Fruit fly (Drosophila melanogaster) whole organism, embryonic: Measurements from ENCODE around the gene CG46313.

ENCODE experiments used
- Asciz ChIP-seq: fragments of 200-800 bp; sonication (Bioruptor generic); optimal IDR thresholded peaks from 2 replicates; lab custom pipeline; 2017; ENCODE audit warnings: missing biosample characterization, mild to moderate bottlenecking, missing genetic modification characterization, missing genetic modification reagents
- CG1024 ChIP-seq: fragments of 200-800 bp; sonication (Bioruptor generic); IDR thresholded peaks from 2 replicates; pipeline ENCODE4 v1.3.6; 2022; ENCODE audit warnings: missing biosample characterization, missing genetic modification characterization
- CG10654 ChIP-seq: fragments of 200-800 bp; sonication (Bioruptor generic); optimal IDR thresholded peaks from 2 replicates; lab custom pipeline; 2016; ENCODE audit warnings: missing biosample characterization, missing genetic modification characterization
- CG11695 ChIP-seq: fragments of 200-800 bp; sonication (Bioruptor generic); IDR thresholded peaks from 3 replicates; pipeline ENCODE4 v1.3.6; 2022; ENCODE audit warnings: missing biosample characterization, missing genetic modification characterization
- CG12219 ChIP-seq: fragments of 200-800 bp; sonication (Bioruptor generic); optimal IDR thresholded peaks from 3 replicates; lab custom pipeline; 2018; ENCODE audit warnings: missing biosample characterization, mild to moderate bottlenecking, missing genetic modification characterization
- CG13296 ChIP-seq: fragments of 200-800 bp; sonication (Bioruptor generic); optimal IDR thresholded peaks from 3 replicates; lab custom pipeline; 2018; ENCODE audit warnings: missing biosample characterization, mild to moderate bottlenecking, missing genetic modification characterization
- CG14860 ChIP-seq: fragments of 200-800 bp; sonication (Bioruptor generic); IDR thresholded peaks from 3 replicates; pipeline ENCODE4 v1.3.6; 2022; ENCODE audit warnings: missing biosample characterization, missing genetic modification characterization; ENCODE audit not compliant: partially characterized antibody
- CG15696 ChIP-seq: fragments of 200-800 bp; sonication (Bioruptor generic); optimal IDR thresholded peaks from 2 replicates; lab custom pipeline; 2019; ENCODE audit warnings: missing biosample characterization, mild to moderate bottlenecking, missing genetic modification characterization, moderate library complexity
- CG16815 ChIP-seq: fragments of 200-800 bp; sonication (Bioruptor generic); optimal IDR thresholded peaks from 3 replicates; lab custom pipeline; 2017; ENCODE audit warnings: missing biosample characterization, mild to moderate bottlenecking, missing genetic modification characterization
- CG16863 ChIP-seq: fragments of 200-800 bp; sonication (Bioruptor generic); optimal IDR thresholded peaks from 3 replicates; lab custom pipeline; 2016; ENCODE audit warnings: missing biosample characterization, missing genetic modification characterization
- CG17328 ChIP-seq: fragments of 200-800 bp; sonication (Bioruptor generic); IDR thresholded peaks from 2 replicates; pipeline ENCODE4 v1.3.6; 2022; ENCODE audit warnings: missing biosample characterization, missing genetic modification characterization
- CG17829 ChIP-seq: fragments of 200-800 bp; optimal IDR thresholded peaks from 2 replicates; lab custom pipeline; 2019; ENCODE audit warnings: missing biosample characterization, mild to moderate bottlenecking, missing genetic modification characterization, moderate library complexity
- CG17912 ChIP-seq: fragments of 200-800 bp; sonication (Bioruptor generic); optimal IDR thresholded peaks from 2 replicates; lab custom pipeline; 2018; ENCODE audit warnings: missing biosample characterization, mild to moderate bottlenecking, missing genetic modification characterization
- CG2678 ChIP-seq: fragments of 200-800 bp; sonication (Bioruptor generic); optimal IDR thresholded peaks from 3 replicates; lab custom pipeline; 2019; ENCODE audit warnings: missing biosample characterization, mild to moderate bottlenecking, missing genetic modification characterization, moderate library complexity
- CG31441 ChIP-seq: fragments of 200-800 bp; sonication (Bioruptor generic); IDR thresholded peaks from 2 replicates; pipeline ENCODE4 v1.3.6; 2022; ENCODE audit warnings: missing biosample characterization, missing genetic modification characterization
- CG7928 ChIP-seq: fragments of 200-800 bp; sonication (Bioruptor generic); optimal IDR thresholded peaks from 2 replicates; lab custom pipeline; 2017; ENCODE audit warnings: missing biosample characterization, mild to moderate bottlenecking, missing genetic modification characterization
- CG7987 ChIP-seq: fragments of 200-800 bp; sonication (Bioruptor generic); optimal IDR thresholded peaks from 2 replicates; lab custom pipeline; 2018; ENCODE audit warnings: missing biosample characterization, mild to moderate bottlenecking, missing genetic modification characterization, moderate library complexity
- CG9932 ChIP-seq: fragments of 200-800 bp; sonication (Bioruptor generic); IDR thresholded peaks from 2 replicates; pipeline ENCODE4 v1.3.6; 2022; ENCODE audit warnings: missing biosample characterization, missing genetic modification characterization
- ERR ChIP-seq: fragments of 200-800 bp; sonication (Bioruptor generic); optimal IDR thresholded peaks from 2 replicates; lab custom pipeline; 2016; ENCODE audit warnings: missing biosample characterization, missing genetic modification characterization
- Eip74EF ChIP-seq, 2 experiments: fragments of 200-800 bp in 1 of 2; fragments of >200 bp in 1 of 2; sonication (Bioruptor generic) in 1 of 2; optimal IDR thresholded peaks; 2 replicates each; lab custom pipeline; 2017 to 2019; ENCODE audit warnings: missing biosample characterization in 2 of 2, missing genetic modification characterization in 2 of 2, mild to moderate bottlenecking in 1 of 2, moderate library complexity in 1 of 2
- HHEX ChIP-seq: fragments of 200-800 bp; sonication (Bioruptor generic); optimal IDR thresholded peaks from 3 replicates; lab custom pipeline; 2017; ENCODE audit warnings: missing biosample characterization, mild to moderate bottlenecking, missing genetic modification characterization, missing genetic modification reagents
- Hsf ChIP-seq: fragments of 200-800 bp; sonication (Bioruptor generic); optimal IDR thresholded peaks from 3 replicates; lab custom pipeline; 2016; ENCODE audit warnings: missing biosample characterization, missing genetic modification characterization
- Mes4 ChIP-seq: fragments of 200-800 bp; sonication (Bioruptor generic); optimal IDR thresholded peaks from 2 replicates; lab custom pipeline; 2016; ENCODE audit warnings: missing biosample characterization, missing genetic modification characterization
- Mrtf ChIP-seq: fragments of 200-800 bp; sonication (Bioruptor generic); IDR thresholded peaks from 3 replicates; pipeline ENCODE4 v1.3.6; 2022; ENCODE audit warnings: missing biosample characterization, missing genetic modification characterization
- Neu2 ChIP-seq: fragments of 200-800 bp; sonication (Bioruptor generic); optimal IDR thresholded peaks from 3 replicates; lab custom pipeline; 2016; ENCODE audit warnings: missing biosample characterization, missing genetic modification characterization, borderline replicate concordance
- Scr ChIP-seq: fragments of 200-800 bp; sonication (Bioruptor generic); IDR thresholded peaks from 2 replicates; pipeline ENCODE4 v1.3.6; 2022; ENCODE audit warnings: missing biosample characterization, missing genetic modification characterization; ENCODE audit not compliant: partially characterized antibody
- Sox100B ChIP-seq: fragments of 200-800 bp; sonication (Bioruptor generic); optimal IDR thresholded peaks from 3 replicates; lab custom pipeline; 2018; ENCODE audit warnings: missing biosample characterization, mild to moderate bottlenecking, missing genetic modification characterization
- Spps ChIP-seq: fragments of 200-800 bp; sonication (Bioruptor generic); optimal IDR thresholded peaks from 2 replicates; lab custom pipeline; 2018; ENCODE audit warnings: missing biosample characterization, mild to moderate bottlenecking, missing genetic modification characterization
- Taf1 ChIP-seq: fragments of 200-800 bp; sonication (Bioruptor generic); IDR thresholded peaks from 2 replicates; pipeline ENCODE4 v1.3.6; 2022; ENCODE audit warnings: missing biosample characterization, missing genetic modification characterization
- amos ChIP-seq: fragments of 200-800 bp; sonication (Bioruptor generic); IDR thresholded peaks from 2 replicates; pipeline ENCODE4 v1.3.6; 2022; ENCODE audit warnings: missing biosample characterization, missing genetic modification characterization; ENCODE audit not compliant: partially characterized antibody
- bbx ChIP-seq: fragments of 200-800 bp; sonication (Bioruptor generic); IDR thresholded peaks from 2 replicates; pipeline ENCODE4 v1.3.6; 2022; ENCODE audit warnings: missing biosample characterization, missing genetic modification characterization; ENCODE audit not compliant: partially characterized antibody
- bigmax ChIP-seq: fragments of 200-800 bp; sonication (Bioruptor generic); optimal IDR thresholded peaks from 2 replicates; lab custom pipeline; 2018; ENCODE audit warnings: missing biosample characterization, mild to moderate bottlenecking, missing genetic modification characterization
- cad ChIP-seq: fragments of >200 bp; optimal IDR thresholded peaks from 2 replicates; lab custom pipeline; 2017; ENCODE audit warnings: missing biosample characterization, missing genetic modification characterization
- disco-r ChIP-seq: fragments of 200-800 bp; sonication (Bioruptor generic); optimal IDR thresholded peaks from 2 replicates; lab custom pipeline; 2016; ENCODE audit warnings: missing biosample characterization, missing genetic modification characterization
- dm ChIP-seq: fragments of 200-800 bp; sonication (Bioruptor generic); optimal IDR thresholded peaks from 3 replicates; lab custom pipeline; 2016; ENCODE audit warnings: missing biosample characterization, missing genetic modification characterization
- exex ChIP-seq: fragments of 200-800 bp; sonication (Bioruptor generic); optimal IDR thresholded peaks from 4 replicates; lab custom pipeline; 2018; ENCODE audit warnings: missing biosample characterization, mild to moderate bottlenecking, missing genetic modification characterization, moderate library complexity
- eyg ChIP-seq: fragments of 200-800 bp; sonication (Bioruptor generic); optimal IDR thresholded peaks from 3 replicates; lab custom pipeline; 2016; ENCODE audit warnings: missing biosample characterization, missing genetic modification characterization
- fd3F ChIP-seq: fragments of 200-800 bp; sonication (Bioruptor generic); optimal IDR thresholded peaks from 2 replicates; lab custom pipeline; 2018; ENCODE audit warnings: missing biosample characterization, mild to moderate bottlenecking, missing genetic modification characterization, moderate library complexity
- gem ChIP-seq: fragments of 200-800 bp; sonication (Bioruptor generic); optimal IDR thresholded peaks from 2 replicates; lab custom pipeline; 2019; ENCODE audit warnings: missing biosample characterization, mild to moderate bottlenecking, missing genetic modification characterization, moderate library complexity
- grau ChIP-seq: fragments of 200-800 bp; optimal IDR thresholded peaks from 3 replicates; lab custom pipeline; 2019; ENCODE audit warnings: missing biosample characterization, mild to moderate bottlenecking, missing genetic modification characterization, moderate library complexity
- hkb ChIP-seq, 2 experiments: fragments of 200-800 bp in 1 of 2; fragments of >200 bp in 1 of 2; sonication (Bioruptor generic) in 1 of 2; IDR thresholded peaks in 1 of 2; optimal IDR thresholded peaks in 1 of 2; 2 replicates each; pipeline versions ENCODE4 v1.3.6 to Lab custom; 2017 to 2022; ENCODE audit warnings: missing biosample characterization in 1 of 2, missing genetic modification characterization in 1 of 2
- ind ChIP-seq: fragments of 200-800 bp; sonication (Bioruptor generic); optimal IDR thresholded peaks from 3 replicates; lab custom pipeline; 2016; ENCODE audit warnings: missing biosample characterization, missing genetic modification characterization
- nom ChIP-seq: fragments of 200-800 bp; sonication (Bioruptor generic); optimal IDR thresholded peaks from 2 replicates; lab custom pipeline; 2017; ENCODE audit warnings: missing biosample characterization, missing genetic modification characterization, mild to moderate bottlenecking, moderate library complexity, missing genetic modification reagents
- seq ChIP-seq: fragments of 200-800 bp; sonication (Bioruptor generic); IDR thresholded peaks from 2 replicates; pipeline ENCODE4 v1.3.6; 2022; ENCODE audit warnings: missing biosample characterization, missing genetic modification characterization
- shn ChIP-seq: fragments of 200-800 bp; sonication (Bioruptor generic); optimal IDR thresholded peaks from 3 replicates; lab custom pipeline; 2016; ENCODE audit warnings: missing biosample characterization, missing genetic modification characterization
- sqz ChIP-seq: fragments of 200-800 bp; sonication (Bioruptor generic); optimal IDR thresholded peaks from 3 replicates; lab custom pipeline; 2018; ENCODE audit warnings: missing biosample characterization, mild to moderate bottlenecking, missing genetic modification characterization
- sug ChIP-seq: fragments of 200-800 bp; optimal IDR thresholded peaks from 2 replicates; lab custom pipeline; 2019; ENCODE audit warnings: missing biosample characterization, mild to moderate bottlenecking, missing genetic modification characterization, moderate library complexity
- vfl ChIP-seq: fragments of 200-800 bp; sonication (Bioruptor generic); optimal IDR thresholded peaks from 2 replicates; lab custom pipeline; 2016; ENCODE audit warnings: missing biosample characterization, missing genetic modification characterization
- vnd ChIP-seq: fragments of 200-800 bp; sonication (Bioruptor generic); IDR thresholded peaks from 3 replicates; pipeline ENCODE4 v1.3.6; 2022; ENCODE audit warnings: missing biosample characterization, missing genetic modification characterization; ENCODE audit not compliant: partially characterized antibody
- wor ChIP-seq: fragments of 200-800 bp; sonication (Bioruptor generic); IDR thresholded peaks from 2 replicates; pipeline ENCODE4 v1.3.6; 2022; ENCODE audit warnings: missing biosample characterization, missing genetic modification characterization

Gene CG46313

DNA sequence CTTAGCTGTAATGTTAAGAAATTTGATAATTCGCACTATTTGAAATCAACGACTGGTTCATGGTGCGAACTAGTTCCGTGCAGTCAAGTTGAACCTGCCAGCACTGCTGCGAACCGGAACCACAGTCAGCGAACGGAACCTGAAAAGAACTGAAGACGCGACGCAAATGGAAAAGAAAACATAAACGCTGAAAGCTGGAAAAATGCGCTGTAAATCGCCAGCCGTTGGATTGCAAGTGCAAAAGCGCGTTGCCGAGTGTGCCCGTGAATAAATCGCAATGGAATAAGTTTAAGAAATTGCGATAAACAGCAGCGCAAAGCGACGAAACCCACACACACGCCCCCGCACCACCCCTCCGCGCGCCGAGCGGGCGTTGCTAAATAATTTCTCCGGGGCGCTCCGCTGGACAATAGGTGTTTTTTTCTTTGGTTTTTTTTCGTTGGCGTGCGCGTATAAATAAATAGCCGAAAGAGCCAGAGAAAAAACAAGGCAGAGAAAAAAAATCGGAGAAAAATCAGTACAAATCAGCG is 11.5 kb upstream of the CG46313 start, which contains the start of gene CG5521 (continued):
- TF ChIP-seq grau (tag; lab: Kevin White, UChicago) (no peak), shn (GFP tag; lab: Kevin White, UChicago) (no peak), Mes4 (GFP tag; lab: Kevin White, UChicago) (no peak), vfl (GFP tag; lab: Kevin White, UChicago) (no peak), CG14860 (GFP tag; lab: Robert Waterston, UW) (no peak), ERR (GFP tag; lab: Kevin White, UChicago) (no peak), Spps (tag; lab: Kevin White, UChicago) (no peak), bigmax (no peak), Scr (GFP tag; lab: Robert Waterston, UW) (peak; percentile 45), CG7987 (GFP tag; lab: Kevin White, UChicago) (no peak), fd3F (GFP tag; lab: Kevin White, UChicago) (no peak), Eip74EF (GFP tag; optimal IDR thresholded peaks at IDR 0.05; lab: Kevin White, UChicago) (no peak), CG31441 (GFP tag; lab: Robert Waterston, UW) (no peak), dm (GFP tag; lab: Kevin White, UChicago) (no peak), sqz (GFP tag; lab: Kevin White, UChicago) (peak; percentile 62), CG13296 (no peak), gem (tag; lab: Kevin White, UChicago) (no peak), disco-r (GFP tag; lab: Kevin White, UChicago) (no peak), CG1024 (GFP tag; lab: Robert Waterston, UW) (no peak), seq (GFP tag; lab: Robert Waterston, UW) (no peak), Taf1 (no peak), nom (GFP tag; lab: Kevin White, UChicago) (no peak), CG15696 (tag; lab: Kevin White, UChicago) (no peak), wor (GFP tag; lab: Robert Waterston, UW) (no peak), sug (tag; lab: Kevin White, UChicago) (peak; percentile 13), hkb (optimal IDR thresholded peaks at IDR 0.05; lab: Kevin White, UChicago) (no peak), hkb (GFP tag; IDR thresholded peaks at IDR 0.05; lab: Robert Waterston, UW) (peak; percentile 50; the same call in 1 of the 2 replicates), Asciz (GFP tag; lab: Kevin White, UChicago) (no peak), exex (tag; lab: Kevin White, UChicago) (no peak), CG17829 (tag; lab: Kevin White, UChicago) (no peak), CG16863 (GFP tag; lab: Kevin White, UChicago) (no peak), CG11695 (GFP tag; lab: Robert Waterston, UW) (no peak), CG16815 (no peak), ind (no peak), Hsf (GFP tag; lab: Kevin White, UChicago) (no peak), CG2678 (tag; lab: Kevin White, UChicago) (peak; percentile 11), HHEX (GFP tag; lab: Kevin White, UChicago) (no peak), amos (GFP tag; lab: Robert Waterston, UW) (peak; percentile 78; the same call in 1 of the 2 replicates), Mrtf (GFP tag; lab: Robert Waterston, UW) (no peak), CG7928 (no peak), CG17328 (GFP tag; lab: Robert Waterston, UW) (no peak), Neu2 (GFP tag; lab: Kevin White, UChicago) (no peak), Sox100B (GFP tag; lab: Kevin White, UChicago) (no peak), CG10654 (no peak), CG9932 (0 out of 2 replicates have a peak, but pooled peaks have one; percentile 16), CG12219 (GFP tag; lab: Kevin White, UChicago) (no peak), vnd (GFP tag; lab: Robert Waterston, UW) (no peak; the same call in 2 of the 3 replicates), CG17912 (GFP tag; lab: Kevin White, UChicago) (no peak), bbx (peak; percentile 45), cad (GFP tag; lab: Kevin White, UChicago) (no peak), eyg (GFP tag; lab: Kevin White, UChicago) (no peak)
